Worm (Caenorhabditis elegans): ENCODE data around the gene EEED8.14.

The EEED8.14 gene

DNA sequence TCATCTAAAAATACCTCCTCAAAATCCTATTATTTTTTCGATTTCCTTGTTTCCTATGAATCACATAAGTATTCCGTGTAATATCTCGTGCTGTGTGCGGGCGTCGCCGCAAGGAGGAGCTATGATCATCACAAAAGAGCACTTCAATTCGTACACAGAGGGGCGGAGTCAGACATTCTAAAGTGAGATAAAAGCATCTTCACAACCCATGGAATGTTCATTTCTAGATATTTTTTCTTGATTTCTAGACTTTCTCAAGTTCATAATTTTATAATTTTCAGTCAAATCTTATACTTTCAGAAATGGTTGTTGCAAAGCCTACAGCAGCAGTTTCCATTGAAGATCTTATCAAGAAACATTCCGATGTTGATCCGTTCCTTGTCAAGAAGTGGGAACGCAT lies 33.5 kb upstream of the EEED8.14 start, which contains the start of gene cex-1:
cex-1 (plus strand) TSS at position 301 of the 400 bp plus-strand sequence.
- no peak for TF ChIP-seq nhr-237 (tag; optimal IDR thresholded peaks at IDR 0.05)
- no peak for TF ChIP-seq ceh-43 (GFP tag; optimal IDR thresholded peaks at IDR 0.05)
- no peak for TF ChIP-seq elt-1 (tag; optimal IDR thresholded peaks at IDR 0.05; ENCODE audit: borderline replicate concordance, insufficient read depth)
- TF ChIP-seq ceh-83 (GFP tag; optimal IDR thresholded peaks at IDR 0.05) = no peak
- no peak for TF ChIP-seq nhr-2 (tag; optimal IDR thresholded peaks at IDR 0.05)
- TF ChIP-seq nhr-28 (tag; optimal IDR thresholded peaks at IDR 0.05) = no peak
- TF ChIP-seq ham-2 (GFP tag; optimal IDR thresholded peaks at IDR 0.05) = no peak

- TF ChIP-seq ceh-83 (GFP tag; optimal IDR thresholded peaks at IDR 0.05) = no peak
- no peak for TF ChIP-seq snpc-4 (tag; optimal IDR thresholded peaks at IDR 0.05)
- TF ChIP-seq lin-13 (tag; optimal IDR thresholded peaks at IDR 0.05) = no peak
- TF ChIP-seq drap-1 (GFP tag; optimal IDR thresholded peaks at IDR 0.05) = no peak
- no peak for TF ChIP-seq mab-5 (tag; optimal IDR thresholded peaks at IDR 0.05)
- no peak for TF ChIP-seq cnd-1 (tag; optimal IDR thresholded peaks at IDR 0.05)
- TF ChIP-seq nhr-2 (tag; optimal IDR thresholded peaks at IDR 0.05) = no peak
Observed at ce11 chrII:5446506-5446905, 32.7 kb upstream of the EEED8.14 start, which contains the start of gene nmr-1. Gene nmr-1 (minus strand): TSS chrII:5446606.

- no peak for TF ChIP-seq unc-39 (tag; optimal IDR thresholded peaks at IDR 0.05)
- no peak for TF ChIP-seq unc-120 (tag; optimal IDR thresholded peaks at IDR 0.05; ENCODE audit: poor library complexity, severe bottlenecking)
- TF ChIP-seq zip-8 (tag; optimal IDR thresholded peaks at IDR 0.05) = no peak
- TF ChIP-seq mls-2 (tag; optimal IDR thresholded peaks at IDR 0.05) = no peak
- no peak for TF ChIP-seq nhr-76 (tag; optimal IDR thresholded peaks at IDR 0.05)
- no peak for TF ChIP-seq elt-3 (tag; optimal IDR thresholded peaks at IDR 0.05)
- no peak for TF ChIP-seq drap-1 (GFP tag; optimal IDR thresholded peaks at IDR 0.05)
- TF ChIP-seq nhr-28 (tag; optimal IDR thresholded peaks at IDR 0.05) = no peak
- no peak for TF ChIP-seq nhr-2 (tag; optimal IDR thresholded peaks at IDR 0.05)
Observed at ce11 chrII:5437586-5437985, 23.7 kb upstream of the EEED8.14 start, which contains the start of gene F07F6.1. Gene F07F6.1 (plus strand): TSS chrII:5437886.

DNA sequence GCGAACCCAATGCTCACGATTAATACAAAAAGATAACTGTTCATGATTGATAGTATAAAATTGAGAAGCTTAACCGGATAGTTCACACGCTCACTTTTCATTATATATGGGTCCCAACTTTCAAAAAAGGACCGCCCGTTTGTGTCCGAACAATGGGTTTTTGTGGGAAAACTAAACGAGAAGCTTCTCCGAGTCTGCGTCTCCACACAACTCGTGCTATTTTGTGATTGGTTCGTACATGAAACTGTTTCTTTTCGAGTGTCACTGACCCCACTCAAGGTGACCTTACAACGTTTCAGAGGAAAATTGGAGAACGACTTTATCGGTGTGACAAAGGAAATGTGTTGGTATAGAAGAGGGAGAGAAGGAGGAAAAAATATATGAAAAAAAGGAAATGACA lies 23.0 kb upstream of the EEED8.14 start, which contains the start of gene dct-5:
dct-5 (minus strand) TSS at position 101 of the 400 bp plus-strand sequence.
- TF ChIP-seq drap-1 (GFP tag; optimal IDR thresholded peaks at IDR 0.05) = no peak
- TF ChIP-seq snpc-4 (tag; optimal IDR thresholded peaks at IDR 0.05) = no peak
- no peak for TF ChIP-seq blmp-1 (tag; optimal IDR thresholded peaks at IDR 0.05)
- no peak for TF ChIP-seq ces-1 (GFP tag; optimal IDR thresholded peaks at IDR 0.05)
- TF ChIP-seq unc-62 (GFP tag; optimal IDR thresholded peaks at IDR 0.05) = no peak
- TF ChIP-seq ceh-83 (GFP tag; optimal IDR thresholded peaks at IDR 0.05) = no peak
- TF ChIP-seq unc-39 (tag; optimal IDR thresholded peaks at IDR 0.05) = no peak
- TF ChIP-seq nhr-12 (tag; optimal IDR thresholded peaks at IDR 0.05) = no peak
- no peak for TF ChIP-seq M03D4.4 (tag; optimal IDR thresholded peaks at IDR 0.05)
- no peak for TF ChIP-seq mep-1 (tag; optimal IDR thresholded peaks at IDR 0.05)
- TF ChIP-seq pha-4 (tag; optimal IDR thresholded peaks at IDR 0.05) = no peak

DNA sequence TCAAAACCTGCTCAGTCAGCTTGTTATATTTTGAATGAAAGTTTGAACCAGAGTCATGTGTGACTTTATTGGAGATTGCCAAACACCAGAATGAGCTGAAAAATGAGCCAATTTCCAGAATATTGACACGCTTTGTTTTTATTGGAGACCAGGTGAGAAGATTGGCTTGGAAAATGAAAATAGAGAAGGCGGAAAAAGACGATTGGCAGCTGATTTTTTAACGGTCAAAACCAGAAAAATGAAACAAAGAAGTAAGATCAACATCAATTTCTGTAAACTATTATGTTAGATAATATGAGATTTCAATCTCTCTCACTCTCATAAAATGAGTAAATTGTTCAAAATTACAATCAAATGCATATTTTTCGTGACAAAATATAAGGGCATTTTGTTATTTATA lies 19.2 kb upstream of the EEED8.14 start, which contains the start of gene srx-114:
srx-114 (minus strand) TSS at position 101 of the 400 bp plus-strand sequence.
- TF ChIP-seq unc-62 (GFP tag; optimal IDR thresholded peaks at IDR 0.05) (no peak), ceh-39 (tag; optimal IDR thresholded peaks at IDR 0.05) (no peak), nhr-2 (tag; optimal IDR thresholded peaks at IDR 0.05) (no peak), ces-1 (GFP tag; optimal IDR thresholded peaks at IDR 0.05) (no peak), mls-2 (tag; optimal IDR thresholded peaks at IDR 0.05) (no peak), lsy-2 (tag; optimal IDR thresholded peaks at IDR 0.05) (no peak), hlh-1 (tag; optimal IDR thresholded peaks at IDR 0.05) (no peak), blmp-1 (tag; optimal IDR thresholded peaks at IDR 0.05) (no peak), flh-1 (GFP tag; optimal IDR thresholded peaks at IDR 0.05) (no peak), ztf-11 (tag; optimal IDR thresholded peaks at IDR 0.05) (no peak), ham-2 (GFP tag; optimal IDR thresholded peaks at IDR 0.05) (no peak), M03D4.4 (tag; optimal IDR thresholded peaks at IDR 0.05) (no peak), bed-3 (GFP tag; optimal IDR thresholded peaks at IDR 0.05) (no peak), drap-1 (GFP tag; optimal IDR thresholded peaks at IDR 0.05) (no peak), sptf-1 (tag; optimal IDR thresholded peaks at IDR 0.05) (no peak)

Data from whole organism, mixed stage, embryonic.